Fruit fly (Drosophila melanogaster): ENCODE measurements around the gene CG5953.

Gene CG5953

DNA sequence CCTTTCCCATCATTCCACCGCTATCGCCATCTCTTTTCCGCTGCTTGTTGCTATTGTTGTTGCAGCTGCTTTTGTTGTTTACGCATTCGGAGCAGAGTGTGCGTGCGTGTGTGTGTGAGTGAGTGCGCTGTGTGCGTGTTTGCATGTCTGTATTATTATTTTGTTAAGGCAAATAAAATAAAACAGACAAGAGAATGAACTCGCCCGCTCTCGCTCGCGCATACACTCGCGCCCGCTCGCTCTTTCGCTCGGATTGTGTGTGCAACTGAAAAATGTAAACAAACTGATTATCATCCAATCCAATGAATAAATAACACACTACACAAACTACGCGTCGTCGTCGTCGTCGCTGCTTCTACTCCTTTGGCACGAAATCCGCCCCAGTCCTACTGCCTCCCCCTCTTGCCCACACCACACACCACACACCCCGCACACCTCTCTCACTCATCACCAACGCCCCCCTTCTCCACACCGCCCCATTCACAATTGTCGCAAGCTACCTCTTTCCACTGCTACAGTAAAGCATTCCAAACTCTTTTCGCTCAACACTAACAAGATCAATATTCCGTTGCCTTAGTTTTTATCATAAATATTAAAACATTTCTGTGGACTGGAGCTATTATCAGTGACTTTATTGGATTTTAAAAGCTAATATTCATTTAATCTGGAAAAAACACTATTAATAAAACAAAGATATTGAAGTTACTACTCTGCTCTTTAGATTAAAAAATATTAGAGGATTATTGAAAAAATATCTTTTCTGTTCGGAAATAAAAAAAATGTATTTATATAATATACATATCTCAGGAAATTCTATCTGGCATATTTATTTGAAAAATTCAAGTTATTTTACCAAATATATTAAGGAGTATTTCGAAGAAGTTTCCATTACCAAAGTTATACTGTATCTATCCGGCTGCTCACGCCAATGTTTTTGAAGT is 11.1 kb downstream of the CG5953 start (continued):
- peak; percentile 82 for TF ChIP-seq CG6254 (GFP tag; optimal IDR thresholded peaks at IDR 0.05)
- TF ChIP-seq Oaz (GFP tag; IDR thresholded peaks at IDR 0.05) = no peak
- TF ChIP-seq Myb (GFP tag; optimal IDR thresholded peaks at IDR 0.05) = peak; percentile 49
- TF ChIP-seq CG16815 (GFP tag; optimal IDR thresholded peaks at IDR 0.05) = no peak
- TF ChIP-seq CG3407 (GFP tag; optimal IDR thresholded peaks at IDR 0.05) = peak; percentile 97
- TF ChIP-seq B-H2 (GFP tag; optimal IDR thresholded peaks at IDR 0.05) = no peak
- peak; percentile 70 for TF ChIP-seq CG18011 (GFP tag; optimal IDR thresholded peaks at IDR 0.05)
- no peak for TF ChIP-seq Dek (tag; optimal IDR thresholded peaks at IDR 0.05)
- TF ChIP-seq pita (GFP tag; optimal IDR thresholded peaks at IDR 0.05) = no peak
- TF ChIP-seq Hr51 (GFP tag; optimal IDR thresholded peaks at IDR 0.05) = peak; percentile 22 to 80
- no peak for TF ChIP-seq CG2889 (GFP tag; IDR thresholded peaks at IDR 0.05)
- TF ChIP-seq Camta (GFP tag; optimal IDR thresholded peaks at IDR 0.05) = peak; percentile 80
- peak; percentile 64; the same call in 1 of the 2 replicates for TF ChIP-seq CG32767 (GFP tag; IDR thresholded peaks at IDR 0.05)
- peak; percentile 49; the same call in 1 of the 3 replicates for TF ChIP-seq CG3726 (GFP tag; IDR thresholded peaks at IDR 0.05)
- TF ChIP-seq pnt (GFP tag; optimal IDR thresholded peaks at IDR 0.05) = peak; percentile 9
- TF ChIP-seq sima (GFP tag; optimal IDR thresholded peaks at IDR 0.05) = peak; percentile 62
- peak; percentile 83 for TF ChIP-seq CG31365 (tag; optimal IDR thresholded peaks at IDR 0.05)
- peak; percentile 89 for TF ChIP-seq CG18599 (GFP tag; optimal IDR thresholded peaks at IDR 0.05)
- no peak for TF ChIP-seq pan (optimal IDR thresholded peaks at IDR 0.05)
- peak in 1 of 2 experiments; percentile 62 for TF ChIP-seq pan (GFP tag; optimal IDR thresholded peaks at IDR 0.05 in 1 of 2, IDR thresholded peaks at IDR 0.05 in 1 of 2)
- TF ChIP-seq CG11723 (GFP tag; optimal IDR thresholded peaks at IDR 0.05) = peak; percentile 93
- peak; percentile 80 for TF ChIP-seq zen (tag; optimal IDR thresholded peaks at IDR 0.05)
- TF ChIP-seq CG10543 (GFP tag; optimal IDR thresholded peaks at IDR 0.05) = peak; percentile 95
- peak; percentile 39 for TF ChIP-seq CG32532 (GFP tag; IDR thresholded peaks at IDR 0.05)
- TF ChIP-seq psq (GFP tag; optimal IDR thresholded peaks at IDR 0.05) = peak; percentile 89
- peak; percentile 72 for TF ChIP-seq scrt (GFP tag; optimal IDR thresholded peaks at IDR 0.05)
- no peak for TF ChIP-seq wdn (GFP tag; IDR thresholded peaks at IDR 0.05)
- TF ChIP-seq btn (GFP tag; optimal IDR thresholded peaks at IDR 0.05) = peak; percentile 82
- peak; percentile 54 for TF ChIP-seq ash1 (GFP tag; optimal IDR thresholded peaks at IDR 0.05)
- peak; percentile 64 for TF ChIP-seq tup (GFP tag; optimal IDR thresholded peaks at IDR 0.05)
- TF ChIP-seq lmd (GFP tag; IDR thresholded peaks at IDR 0.05) = no peak
- TF ChIP-seq CG4404 (GFP tag; IDR thresholded peaks at IDR 0.05) = peak; percentile 40; the same call in 1 of the 2 replicates
- peak; percentile 37 for TF ChIP-seq CG4820 (GFP tag; optimal IDR thresholded peaks at IDR 0.05)
- no peak for TF ChIP-seq CG15073 (GFP tag; optimal IDR thresholded peaks at IDR 0.05)
- peak; percentile 97 for TF ChIP-seq cg (GFP tag; optimal IDR thresholded peaks at IDR 0.05)
- 0 out of 2 replicates have a peak, but pooled peaks have one; percentile 3 for TF ChIP-seq slbo (GFP tag; IDR thresholded peaks at IDR 0.05)
- TF ChIP-seq maf-S (GFP tag; optimal IDR thresholded peaks at IDR 0.05) = peak; percentile 71
- TF ChIP-seq Elba2 (GFP tag; optimal IDR thresholded peaks at IDR 0.05) = no peak
- peak; percentile 66 for TF ChIP-seq Bdp1 (GFP tag; optimal IDR thresholded peaks at IDR 0.05)
- no peak for TF ChIP-seq tin (GFP tag; optimal IDR thresholded peaks at IDR 0.05)
- peak; percentile 54 for TF ChIP-seq CG30020 (tag; optimal IDR thresholded peaks at IDR 0.05)
- peak; percentile 96 for TF ChIP-seq gsb-n (tag; optimal IDR thresholded peaks at IDR 0.05)
- TF ChIP-seq CG8089 (GFP tag; optimal IDR thresholded peaks at IDR 0.05) = peak; percentile 90
- peak; percentile 82 for TF ChIP-seq CG14965 (GFP tag; optimal IDR thresholded peaks at IDR 0.05; ENCODE audit: borderline replicate concordance)
- no peak for TF ChIP-seq esg (GFP tag; conservative IDR thresholded peaks at IDR 0.05)
- TF ChIP-seq CG3995 (GFP tag; optimal IDR thresholded peaks at IDR 0.05) = no peak
- peak; percentile 68 for TF ChIP-seq D19A (tag; optimal IDR thresholded peaks at IDR 0.05)
- no peak for TF ChIP-seq Dp (GFP tag; optimal IDR thresholded peaks at IDR 0.05)
